Worm (Caenorhabditis elegans) whole organism, early embryonic: ENCODE results near the gene cct-6.

Experiments
- B0310.2 ChIP-seq: sonication (generic microtip); optimal IDR thresholded peaks from 2 replicates; lab custom pipeline; 2016; ENCODE audit warnings: mild to moderate bottlenecking, missing genetic modification characterization, missing compliant biosample characterization
- F13C5.2 ChIP-seq: sonication (generic microtip); optimal IDR thresholded peaks from 2 replicates; lab custom pipeline; 2017; ENCODE audit warnings: mild to moderate bottlenecking, missing genetic modification characterization, inconsistent platforms, missing compliant biosample characterization
- aly-1 ChIP-seq: sonication (generic microtip); optimal IDR thresholded peaks from 2 replicates; lab custom pipeline; 2016; ENCODE audit warnings: missing genetic modification characterization, missing compliant biosample characterization
- flt-1 ChIP-seq: fragments of 200-800 bp; sonication (Bioruptor generic); IDR thresholded peaks from 2 replicates; pipeline ENCODE4 v1.3.6; 2022; ENCODE audit warnings: missing genetic modification characterization, missing compliant biosample characterization
- tbx-11 ChIP-seq: fragments of 200-800 bp; sonication (Bioruptor generic); IDR thresholded peaks from 2 replicates; pipeline ENCODE4 v1.3.6; 2022; ENCODE audit warnings: missing genetic modification characterization, missing compliant biosample characterization
- tbx-37 ChIP-seq: fragments of 200-800 bp; sonication (Bioruptor generic); conservative IDR thresholded peaks from 2 replicates; pipeline ENCODE4 v1.3.6; 2022; ENCODE audit warnings: missing genetic modification reagents, missing genetic modification characterization, missing compliant biosample characterization

- TF ChIP-seq F13C5.2 (no peak), tbx-37 (GFP tag; lab: Robert Waterston, UW) (no peak), B0310.2 (tag; lab: Kevin White, UChicago) (no peak), flt-1 (GFP tag; lab: Robert Waterston, UW) (no peak), tbx-11 (GFP tag; lab: Robert Waterston, UW) (no peak), aly-1 (tag; lab: Kevin White, UChicago) (no peak)
These were observed 47.1 kb upstream of the cct-6 start for ce11 chrIII:5902558-5902957.
